Worm (Caenorhabditis elegans) whole organism, late embryonic: ENCODE measurements around the gene F28A12.3.

Experiments used
- elt-2 ChIP-seq: sonication (generic microtip); optimal IDR thresholded peaks from 2 replicates; lab custom pipeline; 2016; ENCODE audit warnings: missing genetic modification reagents, missing genetic modification characterization, missing compliant biosample characterization
- tbx-2 ChIP-seq: sonication (generic microtip); optimal IDR thresholded peaks from 2 replicates; lab custom pipeline; 2016; ENCODE audit warnings: missing genetic modification characterization, missing compliant biosample characterization
- unc-55 ChIP-seq: sonication (generic microtip); optimal IDR thresholded peaks from 2 replicates; lab custom pipeline; 2017; ENCODE audit warnings: missing biosample characterization, missing genetic modification reagents, missing genetic modification characterization

- TF ChIP-seq elt-2 (tag; lab: Kevin White, UChicago) (no peak), tbx-2 (tag; lab: Kevin White, UChicago) (no peak), unc-55 (no peak)
Measured at ce11 chrV:8687707-8688106, 46.5 kb upstream of the F28A12.3 start, which contains the start of gene ZC190.8.
